Worm (Caenorhabditis elegans): ENCODE data around the gene F15G9.2.
A peak's percentile ranks its signal among the peaks of the same experiment; 100 is the strongest.

F15G9.2 gene

DNA sequence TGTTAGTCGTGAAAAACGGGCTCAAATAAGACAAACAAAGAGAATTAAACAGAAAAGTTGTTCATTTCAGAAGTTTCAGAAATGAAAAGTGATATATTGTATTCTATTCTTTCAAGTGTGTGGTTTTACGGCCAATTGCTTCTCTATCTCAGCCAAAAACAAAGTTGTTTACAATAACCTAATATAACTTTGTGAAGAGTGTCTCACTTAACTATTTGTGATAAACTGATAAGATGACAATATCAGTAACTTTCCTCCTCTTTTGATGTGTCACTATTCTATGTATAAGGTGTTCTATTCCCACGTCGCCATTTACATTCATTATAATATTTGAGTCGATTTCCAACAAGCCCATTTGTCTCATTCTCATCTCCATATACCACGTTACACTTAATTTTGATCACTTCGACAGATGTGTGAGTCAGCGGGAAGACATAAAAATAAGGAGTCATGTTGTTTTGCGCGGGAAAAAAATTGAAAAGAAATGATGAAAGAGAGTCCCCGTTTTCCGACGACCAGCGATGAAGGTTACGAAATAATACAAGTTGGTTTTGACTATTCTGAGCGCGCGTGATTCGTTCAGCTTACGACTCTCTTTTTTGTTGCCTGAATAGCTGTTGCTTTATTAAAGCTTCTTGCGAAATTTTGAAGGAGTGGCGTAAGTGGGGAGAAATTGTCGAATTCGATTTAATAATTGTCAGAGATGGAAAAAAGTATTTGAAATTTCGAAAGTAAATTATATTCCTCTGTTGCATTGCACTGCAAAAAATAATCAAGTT lies 8.1 kb downstream of the F15G9.2 start (continued):
- TF ChIP-seq crh-2 (tag; optimal IDR thresholded peaks at IDR 0.05) (no peak), sma-9 (GFP tag; optimal IDR thresholded peaks at IDR 0.05) (peak; percentile 56), sma-9 (tag; optimal IDR thresholded peaks at IDR 0.05) (no peak), ceh-82 (tag; optimal IDR thresholded peaks at IDR 0.05) (no peak), ztf-1 (GFP tag; conservative IDR thresholded peaks at IDR 0.05) (no peak), zag-1 (tag; optimal IDR thresholded peaks at IDR 0.05) (peak; percentile 16), mab-5 (tag; optimal IDR thresholded peaks at IDR 0.05) (no peak), alr-1 (tag; optimal IDR thresholded peaks at IDR 0.05) (no peak)

DNA sequence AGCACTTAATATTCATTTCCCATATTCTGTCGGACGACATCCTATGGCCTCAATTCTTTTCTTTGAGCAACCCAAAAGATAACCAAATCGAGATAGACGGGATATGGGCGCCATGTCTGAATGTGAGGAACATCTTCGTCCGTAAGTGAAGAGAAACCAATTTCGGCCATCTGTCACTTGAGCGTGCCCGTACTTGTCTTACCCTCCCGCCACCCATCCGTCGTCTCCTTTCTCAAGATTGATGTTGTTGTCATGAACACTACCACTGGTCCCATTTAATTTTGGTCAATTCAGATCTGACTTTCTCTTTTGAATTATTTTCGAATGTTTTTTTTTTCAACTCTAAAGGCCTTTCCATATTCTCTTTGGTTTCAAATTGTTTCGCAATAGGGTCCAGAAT lies 10.7 kb downstream of the F15G9.2 start:
- TF ChIP-seq R02D3.7 (tag; optimal IDR thresholded peaks at IDR 0.05) (no peak), mab-5 (tag; optimal IDR thresholded peaks at IDR 0.05) (peak; percentile 16), ama-1 (optimal IDR thresholded peaks at IDR 0.05) (no peak), nhr-129 (tag; optimal IDR thresholded peaks at IDR 0.05) (no peak), Y55F3AM.14 (GFP tag; optimal IDR thresholded peaks at IDR 0.05) (no peak)

DNA sequence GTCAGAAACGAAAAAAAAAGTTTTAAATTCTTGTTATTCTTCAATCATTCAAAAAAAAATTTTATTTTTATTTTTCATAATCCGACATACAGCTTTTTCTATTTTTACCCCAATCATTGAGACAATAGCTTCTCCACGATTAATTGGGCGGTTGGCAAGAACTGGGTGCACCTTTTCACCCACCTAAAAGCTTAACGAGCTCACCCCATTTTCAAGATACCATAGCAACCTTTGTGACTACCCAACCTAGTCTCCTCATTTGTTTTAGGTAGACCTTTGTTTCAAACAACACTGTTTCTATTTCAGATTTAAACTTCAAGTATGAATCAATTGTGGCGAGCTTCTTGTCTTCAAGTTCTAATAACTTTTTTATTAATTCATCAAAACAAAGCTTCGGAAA lies 15.2 kb downstream of the F15G9.2 start, which contains the start of gene dyf-7:
dyf-7 (plus strand) TSS at position 301 of the 400 bp plus-strand sequence.
- TF ChIP-seq nhr-25 (tag; optimal IDR thresholded peaks at IDR 0.05) (no peak), C34F6.9 (tag; optimal IDR thresholded peaks at IDR 0.05) (no peak), lin-39 (tag; optimal IDR thresholded peaks at IDR 0.05) (no peak), nhr-129 (tag; optimal IDR thresholded peaks at IDR 0.05) (no peak), unc-39 (tag; optimal IDR thresholded peaks at IDR 0.05) (no peak), ceh-82 (tag; optimal IDR thresholded peaks at IDR 0.05) (no peak), crh-2 (tag; optimal IDR thresholded peaks at IDR 0.05) (no peak), lsy-2 (tag; optimal IDR thresholded peaks at IDR 0.05) (no peak), gmeb-1 (tag; optimal IDR thresholded peaks at IDR 0.05) (no peak), F13H6.1 (tag; optimal IDR thresholded peaks at IDR 0.05) (no peak), elt-3 (tag; optimal IDR thresholded peaks at IDR 0.05) (no peak)

DNA sequence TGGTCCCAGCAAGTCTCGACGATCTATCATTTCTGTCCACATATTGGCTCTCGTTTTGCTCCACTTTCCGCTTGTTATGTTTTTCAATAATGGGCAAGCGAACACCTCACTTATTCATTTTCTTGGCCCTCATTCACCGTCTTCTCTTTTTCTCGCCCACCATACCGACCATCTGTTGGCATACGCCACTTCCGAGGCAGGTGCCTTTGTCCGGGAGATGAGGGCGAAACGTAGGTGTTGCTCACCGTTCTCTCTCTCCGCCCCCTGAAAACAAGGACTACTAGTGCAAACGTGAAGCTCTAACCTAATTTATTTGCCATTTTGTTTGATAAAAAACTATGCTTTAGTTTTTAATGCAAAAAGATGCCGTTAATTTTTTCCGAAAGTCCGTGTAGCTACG lies 15.9 kb downstream of the F15G9.2 start:
- TF ChIP-seq aly-2 (tag; optimal IDR thresholded peaks at IDR 0.05) (no peak), mbf-1 (tag; optimal IDR thresholded peaks at IDR 0.05) (no peak), unc-39 (tag; optimal IDR thresholded peaks at IDR 0.05) (no peak), ztf-4 (tag; optimal IDR thresholded peaks at IDR 0.05) (no peak), C34F6.9 (tag; optimal IDR thresholded peaks at IDR 0.05) (no peak), sma-3 (GFP tag; optimal IDR thresholded peaks at IDR 0.05) (no peak), gmeb-1 (tag; optimal IDR thresholded peaks at IDR 0.05) (no peak), nhr-129 (tag; optimal IDR thresholded peaks at IDR 0.05) (no peak), R02D3.7 (tag; optimal IDR thresholded peaks at IDR 0.05) (no peak), peb-1 (tag; optimal IDR thresholded peaks at IDR 0.05) (no peak), sem-4 (tag; optimal IDR thresholded peaks at IDR 0.05) (no peak), nhr-10 (tag; optimal IDR thresholded peaks at IDR 0.05) (no peak)

DNA sequence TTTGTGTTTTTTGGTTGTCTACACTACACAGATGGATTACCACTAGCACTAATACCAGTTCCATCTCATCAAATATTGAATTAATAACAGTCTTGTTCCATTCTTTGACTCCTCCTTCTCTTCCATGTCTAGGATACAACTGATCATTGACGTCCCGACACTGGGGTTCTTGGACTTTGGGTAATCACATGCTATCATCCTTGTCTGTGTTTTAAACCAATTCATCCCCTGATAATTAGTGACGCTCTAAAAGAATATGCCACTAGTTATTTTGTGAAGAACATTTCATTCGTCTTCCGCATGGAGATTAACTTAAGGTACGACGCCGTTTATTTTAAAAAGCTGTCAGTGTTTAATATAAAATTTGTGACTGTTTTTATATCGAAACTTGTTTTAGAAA lies 23.1 kb downstream of the F15G9.2 start, which contains the start of gene npr-18:
npr-18 (plus strand) TSS at position 301 of the 400 bp plus-strand sequence.
- TF ChIP-seq nhr-6 (tag; optimal IDR thresholded peaks at IDR 0.05) (no peak), lin-13 (GFP tag; optimal IDR thresholded peaks at IDR 0.05) (no peak), nhr-12 (tag; optimal IDR thresholded peaks at IDR 0.05) (no peak), fos-1 (tag; optimal IDR thresholded peaks at IDR 0.05) (no peak), nhr-10 (tag; optimal IDR thresholded peaks at IDR 0.05) (no peak), elt-3 (tag; optimal IDR thresholded peaks at IDR 0.05) (no peak), unc-55 (GFP tag; optimal IDR thresholded peaks at IDR 0.05) (no peak), sem-4 (tag; optimal IDR thresholded peaks at IDR 0.05) (no peak), mdl-1 (tag; optimal IDR thresholded peaks at IDR 0.05) (no peak), ZK546.5 (tag; optimal IDR thresholded peaks at IDR 0.05) (no peak), unc-62 (GFP tag; optimal IDR thresholded peaks at IDR 0.05) (no peak), ztf-11 (tag; optimal IDR thresholded peaks at IDR 0.05) (no peak)

Measured in whole organism, L2 larva.